Worm (Caenorhabditis elegans) whole organism, late embryonic: Measurements from ENCODE around the gene F26G1.3.

Experiments
- C08G9.2 ChIP-seq: sonication (generic microtip); optimal IDR thresholded peaks from 2 replicates; lab custom pipeline; 2016; ENCODE audit warnings: mild to moderate bottlenecking, missing genetic modification characterization, moderate library complexity, missing compliant biosample characterization
- F13H6.1 ChIP-seq: sonication (generic microtip); optimal IDR thresholded peaks from 2 replicates; lab custom pipeline; 2016; ENCODE audit warnings: missing genetic modification characterization, missing compliant biosample characterization
- K09A11.1 ChIP-seq: sonication (generic microtip); optimal IDR thresholded peaks from 2 replicates; lab custom pipeline; 2017; ENCODE audit warnings: antibody characterized with exemption, mild to moderate bottlenecking, missing genetic modification characterization, missing compliant biosample characterization; ENCODE audit not compliant: insufficient read depth
- Y22D7AL.16 ChIP-seq: sonication (generic microtip); optimal IDR thresholded peaks from 2 replicates; lab custom pipeline; 2016; ENCODE audit warnings: missing genetic modification characterization, missing compliant biosample characterization
- ahr-1 ChIP-seq: sonication (generic microtip); optimal IDR thresholded peaks from 2 replicates; lab custom pipeline; 2016; ENCODE audit warnings: missing genetic modification characterization, missing compliant biosample characterization
- ama-1 ChIP-seq: fragments of 150-350 bp; optimal IDR thresholded peaks from 2 replicates; lab custom pipeline; 2014
- ceh-19 ChIP-seq: fragments of 200-800 bp; sonication (Bioruptor generic); optimal IDR thresholded peaks from 2 replicates; lab custom pipeline; 2018; ENCODE audit warnings: mild to moderate bottlenecking, missing genetic modification characterization, missing compliant biosample characterization
- ceh-2 ChIP-seq: sonication (generic microtip); optimal IDR thresholded peaks from 2 replicates; lab custom pipeline; 2016; ENCODE audit warnings: missing genotype, missing genetic modification characterization, missing compliant biosample characterization
- ceh-24 ChIP-seq: sonication (generic microtip); optimal IDR thresholded peaks from 2 replicates; lab custom pipeline; 2016; ENCODE audit warnings: mild to moderate bottlenecking, missing genetic modification characterization, missing compliant biosample characterization
- ceh-31 ChIP-seq: sonication (generic microtip); optimal IDR thresholded peaks from 2 replicates; lab custom pipeline; 2016; ENCODE audit warnings: missing genetic modification characterization, missing compliant biosample characterization
- ceh-34 ChIP-seq: sonication (generic microtip); optimal IDR thresholded peaks from 2 replicates; lab custom pipeline; 2016; ENCODE audit warnings: mild to moderate bottlenecking, missing genetic modification characterization, missing compliant biosample characterization
- ceh-45 ChIP-seq: fragments of 200-800 bp; sonication (Bioruptor generic); IDR thresholded peaks from 2 replicates; pipeline ENCODE4 v1.3.6; 2022; ENCODE audit warnings: missing genetic modification reagents, missing genetic modification characterization, missing compliant biosample characterization
- ceh-48 ChIP-seq: sonication (generic microtip); optimal IDR thresholded peaks from 2 replicates; lab custom pipeline; 2016; ENCODE audit warnings: missing genetic modification characterization, inconsistent platforms, missing compliant biosample characterization
- ceh-6 ChIP-seq: fragments of 200-800 bp; sonication (Bioruptor generic); optimal IDR thresholded peaks from 2 replicates; lab custom pipeline; 2018; ENCODE audit warnings: mild to moderate bottlenecking, missing genetic modification characterization, missing compliant biosample characterization
- ceh-9 ChIP-seq: sonication (generic microtip); optimal IDR thresholded peaks from 2 replicates; lab custom pipeline; 2016; ENCODE audit warnings: mild to moderate bottlenecking, missing genetic modification characterization, inconsistent platforms, missing compliant biosample characterization
- dmd-4 ChIP-seq: sonication (generic microtip); optimal IDR thresholded peaks from 2 replicates; lab custom pipeline; 2016; ENCODE audit warnings: borderline replicate concordance, missing genetic modification characterization, missing compliant biosample characterization
- dve-1 ChIP-seq: sonication (generic microtip); optimal IDR thresholded peaks from 2 replicates; lab custom pipeline; 2017; ENCODE audit warnings: antibody characterized with exemption, mild to moderate bottlenecking, missing genetic modification characterization, missing compliant biosample characterization
- elt-4 ChIP-seq: sonication (generic microtip); optimal IDR thresholded peaks from 2 replicates; lab custom pipeline; 2016; ENCODE audit warnings: missing genetic modification characterization, missing compliant biosample characterization
- ets-4 ChIP-seq: sonication (generic microtip); optimal IDR thresholded peaks from 2 replicates; lab custom pipeline; 2016; ENCODE audit warnings: missing genetic modification characterization, missing compliant biosample characterization
- gmeb-2 ChIP-seq: sonication (generic microtip); optimal IDR thresholded peaks from 2 replicates; lab custom pipeline; 2016; ENCODE audit warnings: missing genetic modification characterization, inconsistent platforms, missing compliant biosample characterization
- hlh-15 ChIP-seq: sonication (generic microtip); optimal IDR thresholded peaks from 2 replicates; lab custom pipeline; 2016; ENCODE audit warnings: missing genetic modification characterization, missing compliant biosample characterization
- hlh-30 ChIP-seq: sonication (generic microtip); optimal IDR thresholded peaks from 2 replicates; lab custom pipeline; 2017; ENCODE audit warnings: antibody characterized with exemption, missing genetic modification characterization, missing compliant biosample characterization; ENCODE audit not compliant: insufficient read depth
- lim-6 ChIP-seq: sonication (generic microtip); optimal IDR thresholded peaks from 2 replicates; lab custom pipeline; 2016; ENCODE audit warnings: missing genetic modification characterization, missing compliant biosample characterization
- mec-3 ChIP-seq: sonication (generic microtip); optimal IDR thresholded peaks from 2 replicates; lab custom pipeline; 2016; ENCODE audit warnings: borderline replicate concordance, missing genetic modification characterization, missing compliant biosample characterization
- nhr-232 ChIP-seq: sonication (generic microtip); optimal IDR thresholded peaks from 2 replicates; lab custom pipeline; 2016; ENCODE audit warnings: missing genetic modification characterization, missing compliant biosample characterization
- odd-2 ChIP-seq: sonication (generic microtip); optimal IDR thresholded peaks from 2 replicates; lab custom pipeline; 2017; ENCODE audit warnings: antibody characterized with exemption, mild to moderate bottlenecking, missing genetic modification characterization, missing compliant biosample characterization
- pat-9 ChIP-seq: fragments of 200-800 bp; sonication (Bioruptor generic); optimal IDR thresholded peaks from 2 replicates; lab custom pipeline; 2018; ENCODE audit warnings: mild to moderate bottlenecking, missing genetic modification characterization, moderate library complexity, missing compliant biosample characterization
- pha-2 ChIP-seq: sonication (generic microtip); optimal IDR thresholded peaks from 2 replicates; lab custom pipeline; 2017; ENCODE audit warnings: mild to moderate bottlenecking, missing genetic modification characterization, missing compliant biosample characterization
- pha-4 ChIP-seq: fragments of 150-350 bp; optimal IDR thresholded peaks from 2 replicates; lab custom pipeline; 2018; ENCODE audit warnings: missing biosample characterization, missing genetic modification reagents, missing genetic modification characterization
- sox-2 ChIP-seq: fragments of 200-800 bp; sonication (Bioruptor generic); IDR thresholded peaks from 2 replicates; pipeline ENCODE4 v1.3.6; 2022; ENCODE audit warnings: missing genetic modification reagents, missing genetic modification characterization, missing compliant biosample characterization
- sox-4 ChIP-seq: sonication (generic microtip); optimal IDR thresholded peaks from 2 replicates; lab custom pipeline; 2017; ENCODE audit warnings: mild to moderate bottlenecking, missing genetic modification characterization, inconsistent platforms, missing compliant biosample characterization
- syd-9 ChIP-seq: sonication (generic microtip); optimal IDR thresholded peaks from 2 replicates; lab custom pipeline; 2016; ENCODE audit warnings: mild to moderate bottlenecking, missing genetic modification characterization, moderate library complexity, missing compliant biosample characterization
- ttx-3 ChIP-seq: sonication (generic microtip); optimal IDR thresholded peaks from 2 replicates; lab custom pipeline; 2016; ENCODE audit warnings: missing genetic modification reagents, missing genetic modification characterization, missing compliant biosample characterization
- unc-3 ChIP-seq, 2 experiments: fragments of 200-800 bp in 1 of 2; sonication (Bioruptor generic) in 1 of 2; sonication (generic microtip) in 1 of 2; conservative IDR thresholded peaks in 1 of 2; optimal IDR thresholded peaks in 1 of 2; 2 replicates each; pipeline versions ENCODE4 v1.3.6 to Lab custom; 2016 to 2022; ENCODE audit warnings: missing compliant biosample characterization in 2 of 2, missing genetic modification characterization in 2 of 2, missing genetic modification reagents in 1 of 2
- unc-42 ChIP-seq: sonication (generic microtip); optimal IDR thresholded peaks from 2 replicates; lab custom pipeline; 2016; ENCODE audit warnings: missing genotype, missing genetic modification characterization, missing compliant biosample characterization
- unc-55 ChIP-seq: sonication (generic microtip); optimal IDR thresholded peaks from 2 replicates; lab custom pipeline; 2017; ENCODE audit warnings: missing biosample characterization, missing genetic modification reagents, missing genetic modification characterization
- zip-5 ChIP-seq: sonication (generic microtip); optimal IDR thresholded peaks from 2 replicates; lab custom pipeline; 2016; ENCODE audit warnings: missing genetic modification characterization, missing compliant biosample characterization

F26G1.3 gene

DNA sequence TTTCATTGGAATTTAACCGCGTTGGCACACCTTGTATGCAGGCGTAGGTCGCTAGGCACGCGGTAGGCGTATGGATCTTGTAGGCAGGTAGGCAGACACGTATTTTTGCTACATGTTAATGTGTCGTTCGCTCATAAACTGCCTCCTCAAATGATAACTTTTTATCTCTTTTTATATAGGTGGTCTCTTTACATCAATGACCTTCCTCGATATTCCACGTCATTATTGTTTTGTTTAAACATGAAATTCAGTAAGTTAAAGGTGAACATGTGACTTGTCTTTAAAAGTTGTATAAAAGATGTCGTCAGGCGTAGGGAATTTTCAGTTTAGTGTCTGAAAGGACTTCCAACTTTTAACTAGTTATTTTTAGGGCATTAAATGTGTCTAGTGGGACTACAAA lies 10.9 kb upstream of the F26G1.3 start:
- TF ChIP-seq zip-5 (tag; lab: Kevin White, UChicago) (no peak), C08G9.2 (tag; lab: Kevin White, UChicago) (no peak), mec-3 (tag; lab: Kevin White, UChicago) (no peak), sox-4 (tag; lab: Kevin White, UChicago) (no peak), ceh-9 (tag; lab: Kevin White, UChicago) (no peak), ahr-1 (tag; lab: Kevin White, UChicago) (no peak), pat-9 (tag; lab: Kevin White, UChicago) (no peak), ceh-24 (tag; lab: Kevin White, UChicago) (no peak), ceh-48 (no peak)
- TF ChIP-seq, all 69 proteins: peak for 0

ce11 chrII:4748374-4748773 lies 10.2 kb upstream of the F26G1.3 start:
- TF ChIP-seq pha-2 (no peak), ceh-19 (GFP tag; lab: Kevin White, UChicago) (no peak), F13H6.1 (tag; lab: Kevin White, UChicago) (no peak), elt-4 (tag; lab: Kevin White, UChicago) (no peak), unc-3 (GFP tag; conservative IDR thresholded peaks at IDR 0.05; lab: Robert Waterston, UW) (no peak), unc-3 (tag; optimal IDR thresholded peaks at IDR 0.05; lab: Kevin White, UChicago) (no peak), hlh-15 (no peak), ceh-45 (GFP tag; lab: Robert Waterston, UW) (no peak), pat-9 (tag; lab: Kevin White, UChicago) (no peak)

DNA sequence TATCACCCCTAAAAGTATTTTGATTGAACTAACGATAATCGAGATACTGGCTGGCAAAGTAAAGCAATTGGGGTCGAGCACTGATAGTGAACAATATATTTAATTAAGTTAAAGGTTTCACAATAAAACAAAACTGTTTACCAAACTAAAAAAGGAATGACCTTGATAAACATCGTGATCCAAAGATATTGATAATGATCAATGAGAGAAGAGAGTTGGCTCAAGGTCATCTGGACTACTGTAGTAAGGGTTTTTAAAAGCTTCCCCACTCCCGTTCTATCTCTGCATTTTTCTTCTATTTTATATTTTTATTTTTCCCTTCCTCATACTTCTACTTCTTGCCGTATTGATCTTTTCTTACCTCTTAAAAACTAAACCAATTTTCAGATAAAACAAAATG lies 9.0 kb upstream of the F26G1.3 start, which contains the start of gene F41C3.2:
F41C3.2 (plus strand) TSS at position 388 of the 400 bp plus-strand sequence.
- TF ChIP-seq ceh-6 (GFP tag; lab: Kevin White, UChicago), result no peak

DNA sequence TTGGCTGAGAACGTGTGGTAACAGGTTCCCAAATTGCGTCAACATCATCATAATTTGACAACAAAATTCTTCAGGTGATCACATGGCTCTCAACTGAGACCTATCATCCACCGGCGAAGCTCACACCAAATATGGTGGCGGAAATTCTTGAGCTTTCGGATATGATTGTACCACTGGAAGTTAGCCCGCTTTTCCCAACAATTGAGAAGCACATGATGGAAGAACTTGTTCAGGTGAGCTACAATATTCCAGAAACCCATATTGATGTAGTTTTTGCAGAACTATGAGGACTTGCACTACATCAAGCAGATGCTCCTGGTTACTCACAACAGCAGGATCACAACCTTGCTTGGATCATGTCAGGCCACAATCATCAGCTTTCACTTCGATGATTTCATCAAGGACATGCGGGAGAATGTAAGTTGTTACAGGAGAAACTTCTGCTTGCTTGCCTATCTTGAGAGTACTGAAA lies 6.3 kb upstream of the F26G1.3 start, which contains the start of gene F41C3.1:
F41C3.1 (plus strand) TSS at position 51 of the 472 bp plus-strand sequence.
- TF ChIP-seq dmd-4, result no peak

DNA sequence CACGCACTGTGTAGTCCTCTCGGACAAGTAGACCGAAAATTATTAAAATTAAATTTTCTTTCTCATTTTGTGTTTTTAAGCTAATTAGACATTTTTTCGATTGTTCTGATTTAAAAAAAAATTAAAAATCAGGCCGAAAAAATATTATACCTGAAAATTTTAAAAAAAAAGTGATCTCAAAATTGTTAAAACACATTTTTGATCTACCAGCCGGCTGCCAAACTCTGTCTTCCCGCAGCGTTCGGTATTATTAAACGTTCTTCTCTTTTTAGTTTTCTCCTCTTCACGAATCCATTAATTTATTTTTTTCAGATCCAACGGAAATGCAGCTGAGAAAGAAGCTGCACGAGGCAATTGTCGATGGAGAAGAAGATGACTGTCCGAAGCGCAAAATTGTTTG lies 5.4 kb upstream of the F26G1.3 start, which contains the start of gene C27D9.1:
C27D9.1 (plus strand) TSS at position 281 of the 400 bp plus-strand sequence.
- TF ChIP-seq Y22D7AL.16 (tag; lab: Kevin White, UChicago), result no peak
- TF ChIP-seq unc-42, result no peak
- no peak for TF ChIP-seq ttx-3
- TF ChIP-seq ceh-34 (tag; lab: Kevin White, UChicago), result no peak
- TF ChIP-seq, all 69 proteins: peak for 0

- no peak for TF ChIP-seq nhr-232 (tag; lab: Kevin White, UChicago)
- no peak for TF ChIP-seq syd-9 (tag; lab: Kevin White, UChicago)
- no peak for TF ChIP-seq odd-2 (tag; lab: Kevin White, UChicago)
- TF ChIP-seq ceh-6 (GFP tag; lab: Kevin White, UChicago), result no peak
- no peak for TF ChIP-seq dve-1
- no peak for TF ChIP-seq ceh-48
- TF ChIP-seq K09A11.1 (tag; lab: Kevin White, UChicago), result no peak
- no peak for TF ChIP-seq sox-2 (GFP tag; lab: Robert Waterston, UW)
- no peak for TF ChIP-seq pha-4
- TF ChIP-seq mec-3 (tag; lab: Kevin White, UChicago), result no peak
- no peak for TF ChIP-seq ama-1 (lab: Kevin White, UChicago)
- no peak for TF ChIP-seq ets-4 (tag; lab: Kevin White, UChicago)
- TF ChIP-seq gmeb-2 (tag; lab: Kevin White, UChicago), result no peak
- TF ChIP-seq hlh-30, result no peak
- no peak for TF ChIP-seq unc-55 (GFP tag; lab: Kevin White, UChicago)
- no peak for TF ChIP-seq ceh-2 (tag; lab: Kevin White, UChicago)
- no peak for TF ChIP-seq lim-6 (tag; lab: Kevin White, UChicago)
- TF ChIP-seq ahr-1 (tag; lab: Kevin White, UChicago), result no peak
- no peak for TF ChIP-seq sox-4 (tag; lab: Kevin White, UChicago)
- TF ChIP-seq ceh-31 (tag; lab: Kevin White, UChicago), result no peak
- TF ChIP-seq, all 69 proteins: peak for 0
Observed at ce11 chrII:4755654-4756053, 2.9 kb upstream of the F26G1.3 start.
